Worm (Caenorhabditis elegans): ENCODE measurements around the gene lin-1.
"Not testable (repeated sequence)": the region's sequence is repeated elsewhere in the genome, so short reads cannot be mapped to it uniquely, and the experiment has no call there.

The lin-1 gene

ce11 chrIV:2284462-2285047 lies 15.5 kb downstream of the lin-1 start:
- TF ChIP-seq cog-1 (tag; optimal IDR thresholded peaks at IDR 0.05) (no peak), tab-1 (GFP tag; IDR thresholded peaks at IDR 0.05) (no peak), T22C8.4 (GFP tag; IDR thresholded peaks at IDR 0.05) (no peak), ztf-23 (GFP tag; IDR thresholded peaks at IDR 0.05) (no peak), ztf-29 (GFP tag; IDR thresholded peaks at IDR 0.05) (no peak), med-1 (GFP tag; optimal IDR thresholded peaks at IDR 0.05; ENCODE audit: insufficient read depth) (no peak), flt-1 (GFP tag; IDR thresholded peaks at IDR 0.05) (no peak), ref-1 (GFP tag; conservative IDR thresholded peaks at IDR 0.05) (no peak), klf-2 (GFP tag; conservative IDR thresholded peaks at IDR 0.05) (no peak)

- no peak for TF ChIP-seq cog-1 (tag; optimal IDR thresholded peaks at IDR 0.05)
- TF ChIP-seq med-1 (GFP tag; optimal IDR thresholded peaks at IDR 0.05; ENCODE audit: insufficient read depth), result no peak
- no peak for TF ChIP-seq ref-1 (GFP tag; conservative IDR thresholded peaks at IDR 0.05)
- no peak for TF ChIP-seq T22C8.4 (GFP tag; IDR thresholded peaks at IDR 0.05)
- TF ChIP-seq flt-1 (GFP tag; IDR thresholded peaks at IDR 0.05), result no peak
- TF ChIP-seq ztf-23 (GFP tag; IDR thresholded peaks at IDR 0.05), result no peak
- no peak for TF ChIP-seq klf-2 (GFP tag; conservative IDR thresholded peaks at IDR 0.05)
- TF ChIP-seq ztf-29 (GFP tag; IDR thresholded peaks at IDR 0.05), result no peak
- no peak for TF ChIP-seq tab-1 (GFP tag; IDR thresholded peaks at IDR 0.05)
These were observed 18.6 kb downstream of the lin-1 start for ce11 chrIV:2281353-2281976.

- 0 out of 2 replicates have a peak, but pooled peaks have one; percentile 45 for TF ChIP-seq flt-1 (GFP tag; IDR thresholded peaks at IDR 0.05)
- 0 out of 2 replicates have a peak, but pooled peaks have one; percentile 65 for TF ChIP-seq ztf-23 (GFP tag; IDR thresholded peaks at IDR 0.05)
These were observed 24.5 kb downstream of the lin-1 start, which contains the start of gene M70.5 for ce11 chrIV:2275545-2275944. TSS of gene M70.5 (minus strand) at chrIV:2275622.

ce11 chrIV:2263564-2263963 lies 36.5 kb downstream of the lin-1 start, which contains the start of gene famp-1:
TSS of gene famp-1 (minus strand) at chrIV:2263664.
- TF ChIP-seq cog-1 (tag; optimal IDR thresholded peaks at IDR 0.05), result no peak
- TF ChIP-seq flt-1 (GFP tag; IDR thresholded peaks at IDR 0.05), result no peak
- TF ChIP-seq klf-2 (GFP tag; conservative IDR thresholded peaks at IDR 0.05), result no peak
- TF ChIP-seq T22C8.4 (GFP tag; IDR thresholded peaks at IDR 0.05), result no peak
- TF ChIP-seq med-1 (GFP tag; optimal IDR thresholded peaks at IDR 0.05; ENCODE audit: insufficient read depth), result no peak
- TF ChIP-seq ztf-23 (GFP tag; IDR thresholded peaks at IDR 0.05), result no peak
- TF ChIP-seq ztf-29 (GFP tag; IDR thresholded peaks at IDR 0.05), result no peak
- no peak for TF ChIP-seq ref-1 (GFP tag; conservative IDR thresholded peaks at IDR 0.05)

- TF ChIP-seq med-1 (GFP tag; optimal IDR thresholded peaks at IDR 0.05; ENCODE audit: insufficient read depth), result no peak
- TF ChIP-seq T22C8.4 (GFP tag; IDR thresholded peaks at IDR 0.05), result peak; percentile 46
These were observed 46.6 kb downstream of the lin-1 start for ce11 chrIV:2253392-2254048.

ce11 chrIV:2246150-2246549 lies 53.9 kb downstream of the lin-1 start:
- no peak for TF ChIP-seq ref-1 (GFP tag; conservative IDR thresholded peaks at IDR 0.05)
- TF ChIP-seq T22C8.4 (GFP tag; IDR thresholded peaks at IDR 0.05), result no peak
- TF ChIP-seq med-1 (GFP tag; optimal IDR thresholded peaks at IDR 0.05; ENCODE audit: insufficient read depth), result no peak
- TF ChIP-seq flt-1 (GFP tag; IDR thresholded peaks at IDR 0.05), result no peak
- no peak for TF ChIP-seq klf-2 (GFP tag; conservative IDR thresholded peaks at IDR 0.05)
- no peak for TF ChIP-seq tab-1 (GFP tag; IDR thresholded peaks at IDR 0.05)
- TF ChIP-seq ztf-23 (GFP tag; IDR thresholded peaks at IDR 0.05), result no peak
- TF ChIP-seq ztf-29 (GFP tag; IDR thresholded peaks at IDR 0.05), result no peak
- TF ChIP-seq cog-1 (tag; optimal IDR thresholded peaks at IDR 0.05), result no peak

- not testable (repeated sequence) for TF ChIP-seq T22C8.4 (GFP tag; IDR thresholded peaks at IDR 0.05); med-1 (GFP tag; optimal IDR thresholded peaks at IDR 0.05; ENCODE audit: insufficient read depth); tab-1 (GFP tag; IDR thresholded peaks at IDR 0.05)
These were observed 54.5 kb downstream of the lin-1 start, which contains the start of gene M70.1 for ce11 chrIV:2245565-2245964. TSS of gene M70.1 (plus strand) at chrIV:2245865.

ce11 chrIV:2242349-2243088 lies 57.6 kb downstream of the lin-1 start, which contains the start of the genes M70.3 and M70.2:
TSS of gene M70.3 (minus strand) at chrIV:2242449.
TSS of gene M70.2 (plus strand) at chrIV:2243038.
- TF ChIP-seq cog-1 (tag; optimal IDR thresholded peaks at IDR 0.05), result no peak
- TF ChIP-seq flt-1 (GFP tag; IDR thresholded peaks at IDR 0.05), result no peak
- TF ChIP-seq ref-1 (GFP tag; conservative IDR thresholded peaks at IDR 0.05), result no peak
- no peak for TF ChIP-seq med-1 (GFP tag; optimal IDR thresholded peaks at IDR 0.05; ENCODE audit: insufficient read depth)
- TF ChIP-seq ztf-23 (GFP tag; IDR thresholded peaks at IDR 0.05), result no peak
- no peak for TF ChIP-seq ztf-29 (GFP tag; IDR thresholded peaks at IDR 0.05)
- no peak for TF ChIP-seq tab-1 (GFP tag; IDR thresholded peaks at IDR 0.05)
- no peak for TF ChIP-seq T22C8.4 (GFP tag; IDR thresholded peaks at IDR 0.05)
- no peak for TF ChIP-seq klf-2 (GFP tag; conservative IDR thresholded peaks at IDR 0.05)

All from whole organism, midembryonic.